Worm (Caenorhabditis elegans): ENCODE measurements around the gene F55H2.8.

The F55H2.8 gene

DNA sequence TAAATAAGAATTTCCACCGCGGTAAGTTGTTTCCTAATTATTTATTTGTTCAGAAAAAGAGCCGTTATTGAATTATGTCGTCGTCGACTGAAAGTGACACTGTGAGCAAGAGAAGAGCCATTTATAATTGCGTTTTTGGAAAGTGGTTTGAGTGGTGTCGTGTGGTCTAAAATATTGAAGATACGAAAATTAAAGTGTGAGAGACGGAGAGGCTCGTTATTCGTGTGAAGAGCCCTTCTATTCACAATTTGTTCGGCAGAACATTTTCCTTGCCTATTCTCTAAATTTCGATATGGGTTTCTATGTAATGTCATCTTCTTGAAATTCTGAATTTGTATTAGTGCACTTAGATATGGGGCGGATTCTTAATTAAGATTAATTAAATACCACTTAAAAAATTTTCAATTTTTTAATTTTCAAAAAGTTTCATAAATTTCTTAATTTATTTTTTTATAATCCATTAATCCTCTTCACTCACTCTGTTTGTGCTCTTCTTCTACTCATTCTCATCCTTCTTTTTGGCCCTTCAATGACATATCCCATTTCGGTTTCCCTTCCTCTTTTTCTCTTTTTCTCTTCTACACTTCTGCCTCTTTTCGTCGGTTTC lies 3.8 kb upstream of the F55H2.8 start:
- peak; percentile 42 for TF ChIP-seq nhr-6 (tag; optimal IDR thresholded peaks at IDR 0.05)
- peak; percentile 53 for TF ChIP-seq nhr-25 (tag; optimal IDR thresholded peaks at IDR 0.05)
- peak; percentile 29 for TF ChIP-seq zag-1 (tag; optimal IDR thresholded peaks at IDR 0.05)
- TF ChIP-seq skn-1 (tag; optimal IDR thresholded peaks at IDR 0.05): no peak
- TF ChIP-seq ztf-11 (tag; optimal IDR thresholded peaks at IDR 0.05): no peak
- TF ChIP-seq sem-4 (tag; optimal IDR thresholded peaks at IDR 0.05): no peak
- no peak for TF ChIP-seq nhr-10 (tag; optimal IDR thresholded peaks at IDR 0.05)
- no peak for TF ChIP-seq mdl-1 (tag; optimal IDR thresholded peaks at IDR 0.05)
- TF ChIP-seq F13H6.1 (tag; optimal IDR thresholded peaks at IDR 0.05): peak; percentile 37
- no peak for TF ChIP-seq Y55F3AM.14 (GFP tag; optimal IDR thresholded peaks at IDR 0.05)
- no peak for TF ChIP-seq aly-2 (tag; optimal IDR thresholded peaks at IDR 0.05)
- TF ChIP-seq ztf-4 (tag; optimal IDR thresholded peaks at IDR 0.05): peak; percentile 23
- TF ChIP-seq unc-55 (GFP tag; optimal IDR thresholded peaks at IDR 0.05): peak; percentile 38
- peak in 1 of 2 experiments; percentile 42 for TF ChIP-seq lsy-2 (tag; optimal IDR thresholded peaks at IDR 0.05)
- TF ChIP-seq crh-2 (tag; optimal IDR thresholded peaks at IDR 0.05): peak; percentile 30
- TF ChIP-seq C34F6.9 (tag; optimal IDR thresholded peaks at IDR 0.05): peak; percentile 36
- TF ChIP-seq mbf-1 (tag; optimal IDR thresholded peaks at IDR 0.05): no peak
- TF ChIP-seq nhr-77 (tag; optimal IDR thresholded peaks at IDR 0.05): no peak
- peak; percentile 39 for TF ChIP-seq ama-1 (optimal IDR thresholded peaks at IDR 0.05)
- TF ChIP-seq nhr-11 (tag; optimal IDR thresholded peaks at IDR 0.05): no peak
- no peak for TF ChIP-seq ceh-16 (tag; optimal IDR thresholded peaks at IDR 0.05)
- peak; percentile 4 for TF ChIP-seq gmeb-1 (tag; optimal IDR thresholded peaks at IDR 0.05)
- TF ChIP-seq ztf-1 (GFP tag; conservative IDR thresholded peaks at IDR 0.05): no peak
- TF ChIP-seq unc-39 (tag; optimal IDR thresholded peaks at IDR 0.05): no peak
- TF ChIP-seq lin-13 (GFP tag; optimal IDR thresholded peaks at IDR 0.05): peak; percentile 23

DNA sequence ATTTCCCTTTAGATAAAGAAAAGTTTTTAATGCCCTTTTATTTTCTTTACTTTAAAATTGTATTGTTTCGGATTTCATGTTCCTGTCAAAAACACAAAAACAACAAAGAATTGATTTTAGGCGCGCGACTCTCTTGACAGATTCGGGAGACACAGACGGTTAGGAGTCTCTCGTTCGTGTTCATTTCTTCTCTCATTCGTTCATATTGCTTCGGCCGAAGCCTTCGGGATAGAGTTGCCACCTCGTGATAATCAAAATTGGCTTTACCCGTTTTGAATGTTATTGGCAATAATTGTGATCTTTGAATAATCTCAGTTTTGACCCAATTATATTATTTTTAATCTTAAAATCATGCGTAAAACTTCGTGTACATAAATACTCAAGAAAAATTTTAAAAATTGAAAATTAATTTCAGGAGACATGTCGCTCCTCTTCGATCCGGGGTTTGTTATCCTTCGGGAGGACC lies 2.6 kb upstream of the F55H2.8 start, which contains the start of gene F55H2.5:
TSS of gene F55H2.5 (plus strand) at position 416 of the 466 bp plus-strand sequence.
- TF ChIP-seq unc-55 (GFP tag; optimal IDR thresholded peaks at IDR 0.05) (peak; percentile 30), C34F6.9 (tag; optimal IDR thresholded peaks at IDR 0.05) (peak; percentile 53), lin-39 (tag; optimal IDR thresholded peaks at IDR 0.05) (no peak)

DNA sequence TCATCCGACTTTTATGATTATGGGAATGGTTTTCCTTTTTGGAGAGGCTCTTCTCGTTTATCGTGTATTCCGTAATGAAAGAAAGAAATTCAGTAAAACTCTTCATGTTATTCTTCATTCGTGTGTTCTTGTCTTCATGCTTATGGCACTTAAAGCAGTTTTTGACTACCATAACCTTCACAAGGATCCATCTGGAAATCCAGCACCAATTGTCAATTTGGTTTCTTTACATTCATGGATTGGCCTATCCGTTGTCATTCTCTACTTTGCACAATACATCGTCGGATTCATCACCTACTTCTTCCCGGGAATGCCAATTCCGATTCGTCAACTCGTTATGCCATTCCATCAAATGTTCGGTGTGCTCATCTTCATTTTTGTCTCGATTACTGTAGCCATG lies 2.0 kb upstream of the F55H2.8 start:
- TF ChIP-seq nhr-10 (tag; optimal IDR thresholded peaks at IDR 0.05) (no peak), ztf-11 (tag; optimal IDR thresholded peaks at IDR 0.05) (no peak), fos-1 (tag; optimal IDR thresholded peaks at IDR 0.05) (no peak), skn-1 (tag; optimal IDR thresholded peaks at IDR 0.05) (no peak), nhr-77 (tag; optimal IDR thresholded peaks at IDR 0.05) (no peak), mdl-1 (tag; optimal IDR thresholded peaks at IDR 0.05) (no peak)

DNA sequence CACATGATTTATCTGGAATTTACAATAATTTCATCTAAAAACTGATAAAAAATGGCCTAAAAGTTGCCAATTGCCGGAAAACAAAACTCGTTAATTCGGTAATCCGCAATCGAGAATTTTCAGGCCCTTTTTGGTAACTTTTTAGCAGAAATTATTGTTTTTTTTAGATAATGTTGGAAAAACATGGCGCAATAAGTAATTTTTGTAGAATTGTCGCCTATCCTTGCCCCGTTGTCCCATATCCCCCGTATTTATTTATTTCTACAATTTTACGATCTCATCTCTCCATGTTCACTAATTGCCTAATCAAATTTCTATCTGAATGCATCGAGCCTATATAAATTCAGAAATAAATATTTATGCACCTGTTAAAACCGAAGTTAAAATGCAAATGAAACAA lies 663 bp upstream of the F55H2.8 start:
- no peak for TF ChIP-seq nhr-6 (tag; optimal IDR thresholded peaks at IDR 0.05)
- no peak for TF ChIP-seq unc-39 (tag; optimal IDR thresholded peaks at IDR 0.05)
- no peak for TF ChIP-seq lsy-2 (tag; optimal IDR thresholded peaks at IDR 0.05)
- TF ChIP-seq blmp-1 (tag; optimal IDR thresholded peaks at IDR 0.05; ENCODE audit: insufficient read depth): no peak
- TF ChIP-seq nhr-21 (tag; optimal IDR thresholded peaks at IDR 0.05): no peak
- no peak for TF ChIP-seq peb-1 (tag; optimal IDR thresholded peaks at IDR 0.05)
- TF ChIP-seq fos-1 (tag; optimal IDR thresholded peaks at IDR 0.05): no peak
- TF ChIP-seq nhr-12 (tag; optimal IDR thresholded peaks at IDR 0.05): no peak
- no peak for TF ChIP-seq mbf-1 (tag; optimal IDR thresholded peaks at IDR 0.05)
- TF ChIP-seq alr-1 (tag; optimal IDR thresholded peaks at IDR 0.05): no peak
- TF ChIP-seq sma-3 (GFP tag; optimal IDR thresholded peaks at IDR 0.05): no peak
- no peak for TF ChIP-seq mab-5 (tag; optimal IDR thresholded peaks at IDR 0.05)
- no peak for TF ChIP-seq nhr-23 (tag; optimal IDR thresholded peaks at IDR 0.05)
- no peak for TF ChIP-seq Y55F3AM.14 (GFP tag; optimal IDR thresholded peaks at IDR 0.05)
- TF ChIP-seq ama-1 (optimal IDR thresholded peaks at IDR 0.05): no peak
- no peak for TF ChIP-seq F13H6.1 (tag; optimal IDR thresholded peaks at IDR 0.05)
- TF ChIP-seq elt-3 (tag; optimal IDR thresholded peaks at IDR 0.05): no peak
- TF ChIP-seq sma-9 (GFP tag; optimal IDR thresholded peaks at IDR 0.05): no peak
- TF ChIP-seq sma-9 (tag; optimal IDR thresholded peaks at IDR 0.05): no peak
- TF ChIP-seq mdl-1 (tag; optimal IDR thresholded peaks at IDR 0.05): no peak
